Fruit fly (Drosophila melanogaster) whole organism, embryonic: ENCODE measurements around the gene Acp63F.

ENCODE experiments used
- ATbp ChIP-seq: fragments of 200-800 bp; sonication (Bioruptor generic); optimal IDR thresholded peaks from 2 replicates; lab custom pipeline; 2017; ENCODE audit warnings: missing biosample characterization, mild to moderate bottlenecking, missing genetic modification characterization, missing genetic modification reagents
- Bdp1 ChIP-seq: fragments of 200-800 bp; sonication (Bioruptor generic); optimal IDR thresholded peaks from 3 replicates; lab custom pipeline; 2016; ENCODE audit warnings: missing biosample characterization, missing genetic modification characterization
- CG10147 ChIP-seq: fragments of 200-800 bp; sonication (Bioruptor generic); optimal IDR thresholded peaks from 2 replicates; lab custom pipeline; 2019; ENCODE audit warnings: missing biosample characterization, mild to moderate bottlenecking, missing genetic modification characterization, moderate library complexity
- CG10274 ChIP-seq: fragments of 200-800 bp; sonication (Bioruptor generic); optimal IDR thresholded peaks from 3 replicates; lab custom pipeline; 2017; ENCODE audit warnings: missing biosample characterization, mild to moderate bottlenecking, missing genetic modification characterization
- CG10543 ChIP-seq: fragments of 200-800 bp; sonication (Bioruptor generic); optimal IDR thresholded peaks from 3 replicates; lab custom pipeline; 2017; ENCODE audit warnings: missing biosample characterization, mild to moderate bottlenecking, missing genetic modification characterization, moderate library complexity
- CG10654 ChIP-seq: fragments of 200-800 bp; sonication (Bioruptor generic); optimal IDR thresholded peaks from 2 replicates; lab custom pipeline; 2016; ENCODE audit warnings: missing biosample characterization, missing genetic modification characterization
- CG11247 ChIP-seq: fragments of 200-800 bp; sonication (Bioruptor generic); IDR thresholded peaks from 2 replicates; pipeline ENCODE4 v1.3.6; 2022; ENCODE audit warnings: missing biosample characterization, missing genetic modification characterization
- CG12155 ChIP-seq: fragments of 200-800 bp; sonication (Bioruptor generic); optimal IDR thresholded peaks from 3 replicates; lab custom pipeline; 2016; ENCODE audit warnings: missing biosample characterization, missing genetic modification characterization
- CG12391 ChIP-seq: fragments of 200-800 bp; sonication (Bioruptor generic); optimal IDR thresholded peaks from 3 replicates; lab custom pipeline; 2018; ENCODE audit warnings: missing biosample characterization, mild to moderate bottlenecking, missing genetic modification characterization, moderate library complexity
- CG17328 ChIP-seq: fragments of 200-800 bp; sonication (Bioruptor generic); IDR thresholded peaks from 2 replicates; pipeline ENCODE4 v1.3.6; 2022; ENCODE audit warnings: missing biosample characterization, missing genetic modification characterization
- CG18619 ChIP-seq: fragments of 200-800 bp; sonication (Bioruptor generic); optimal IDR thresholded peaks from 3 replicates; lab custom pipeline; 2017; ENCODE audit warnings: missing biosample characterization, mild to moderate bottlenecking, missing genetic modification characterization
- CG2678 ChIP-seq: fragments of 200-800 bp; sonication (Bioruptor generic); optimal IDR thresholded peaks from 3 replicates; lab custom pipeline; 2019; ENCODE audit warnings: missing biosample characterization, mild to moderate bottlenecking, missing genetic modification characterization, moderate library complexity
- CG3726 ChIP-seq: fragments of 200-800 bp; sonication (Bioruptor generic); IDR thresholded peaks from 3 replicates; pipeline ENCODE4, ENCODE4 v1.3.6; 2022; ENCODE audit warnings: missing biosample characterization, missing genetic modification characterization
- CG7786 ChIP-seq: fragments of 200-800 bp; sonication (Bioruptor generic); optimal IDR thresholded peaks from 2 replicates; lab custom pipeline; 2016; ENCODE audit warnings: missing biosample characterization, missing genetic modification characterization
- CG8089 ChIP-seq: fragments of 200-800 bp; sonication (Bioruptor generic); optimal IDR thresholded peaks from 3 replicates; lab custom pipeline; 2016; ENCODE audit warnings: missing biosample characterization, missing genetic modification characterization
- CG8388 ChIP-seq: fragments of 200-800 bp; sonication (Bioruptor generic); optimal IDR thresholded peaks from 2 replicates; lab custom pipeline; 2019; ENCODE audit warnings: missing biosample characterization, mild to moderate bottlenecking, missing genetic modification characterization, moderate library complexity
- CG9876 ChIP-seq: fragments of 200-800 bp; sonication (Bioruptor generic); optimal IDR thresholded peaks from 2 replicates; lab custom pipeline; 2016; ENCODE audit warnings: missing biosample characterization, missing genetic modification characterization
- D ChIP-seq, 2 experiments: fragments of 200-800 bp in 1 of 2; fragments of >200 bp in 1 of 2; sonication (Bioruptor generic) in 1 of 2; optimal IDR thresholded peaks; 2 replicates in 1 of 2; 3 replicates in 1 of 2; lab custom pipeline; 2017; ENCODE audit warnings: mild to moderate bottlenecking in 1 of 2, missing biosample characterization in 1 of 2, missing genetic modification characterization in 1 of 2, missing genetic modification reagents in 1 of 2
- Deaf1 ChIP-seq: fragments of 200-800 bp; optimal IDR thresholded peaks from 3 replicates; lab custom pipeline; 2019; ENCODE audit warnings: missing biosample characterization, mild to moderate bottlenecking, missing genetic modification characterization, moderate library complexity
- Doc2 ChIP-seq: fragments of 200-800 bp; sonication (Bioruptor generic); IDR thresholded peaks from 2 replicates; pipeline ENCODE4 v1.3.6; 2022; ENCODE audit warnings: missing biosample characterization, missing genetic modification characterization
- Drgx ChIP-seq: fragments of 200-800 bp; sonication (Bioruptor generic); IDR thresholded peaks from 2 replicates; pipeline ENCODE4 v1.3.6; 2022; ENCODE audit warnings: missing biosample characterization, missing genetic modification characterization
- Ets97D ChIP-seq: fragments of 200-800 bp; sonication (Bioruptor generic); optimal IDR thresholded peaks from 3 replicates; lab custom pipeline; 2016; ENCODE audit warnings: missing biosample characterization, missing genetic modification characterization
- GATAe ChIP-seq: fragments of 200-800 bp; sonication (Bioruptor generic); conservative IDR thresholded peaks from 2 replicates; pipeline ENCODE4 v1.3.6; 2022; ENCODE audit warnings: missing biosample characterization, missing genetic modification characterization
- HLHmδ ChIP-seq: fragments of 200-800 bp; sonication (Bioruptor generic); optimal IDR thresholded peaks from 2 replicates; lab custom pipeline; 2018; ENCODE audit warnings: missing biosample characterization, mild to moderate bottlenecking, missing genetic modification characterization, moderate library complexity
- Lhr ChIP-seq: fragments of 200-800 bp; sonication (Bioruptor generic); optimal IDR thresholded peaks from 3 replicates; lab custom pipeline; 2017; ENCODE audit warnings: mild to moderate bottlenecking, missing biosample characterization, missing genetic modification reagents, missing genetic modification characterization
- Oli ChIP-seq: fragments of 200-800 bp; sonication (Bioruptor generic); optimal IDR thresholded peaks from 2 replicates; lab custom pipeline; 2018; ENCODE audit warnings: missing biosample characterization, mild to moderate bottlenecking, missing genetic modification characterization, moderate library complexity
- Pdp1 ChIP-seq, 2 experiments: fragments of 200-800 bp; sonication (Bioruptor generic); optimal IDR thresholded peaks; 3 replicates each; lab custom pipeline; 2016; ENCODE audit warnings: missing biosample characterization in 2 of 2, missing genetic modification characterization in 2 of 2, mild to moderate bottlenecking in 1 of 2, moderate library complexity in 1 of 2
- Rfx ChIP-seq: fragments of 200-800 bp; sonication (Bioruptor generic); IDR thresholded peaks from 2 replicates; pipeline ENCODE4 v1.3.6; 2022; ENCODE audit warnings: missing biosample characterization, missing genetic modification characterization
- Sry-β ChIP-seq: fragments of 200-800 bp; sonication (Bioruptor generic); optimal IDR thresholded peaks from 2 replicates; lab custom pipeline; 2018; ENCODE audit warnings: missing biosample characterization, mild to moderate bottlenecking, missing genetic modification characterization, moderate library complexity
- YL-1 ChIP-seq: fragments of 200-800 bp; sonication (Bioruptor generic); optimal IDR thresholded peaks from 3 replicates; lab custom pipeline; 2017; ENCODE audit warnings: missing biosample characterization, mild to moderate bottlenecking, missing genetic modification characterization
- ac ChIP-seq: fragments of 200-800 bp; sonication (Bioruptor generic); optimal IDR thresholded peaks from 3 replicates; lab custom pipeline; 2017; ENCODE audit warnings: missing biosample characterization, mild to moderate bottlenecking, missing genetic modification characterization
- chm ChIP-seq: fragments of 200-800 bp; sonication (Bioruptor generic); IDR thresholded peaks from 2 replicates; pipeline ENCODE4 v1.3.6; 2022; ENCODE audit warnings: missing biosample characterization, missing genetic modification characterization
- da ChIP-seq: fragments of 200-800 bp; sonication (Bioruptor generic); optimal IDR thresholded peaks from 2 replicates; lab custom pipeline; 2016; ENCODE audit warnings: missing biosample characterization, missing genetic modification characterization
- dmrt99B ChIP-seq: fragments of 200-800 bp; sonication (Bioruptor generic); optimal IDR thresholded peaks from 2 replicates; lab custom pipeline; 2018; ENCODE audit warnings: missing biosample characterization, mild to moderate bottlenecking, missing genetic modification characterization, moderate library complexity
- ewg ChIP-seq: fragments of 200-800 bp; sonication (Bioruptor generic); optimal IDR thresholded peaks from 3 replicates; lab custom pipeline; 2017; ENCODE audit warnings: mild to moderate bottlenecking, missing biosample characterization, missing genetic modification reagents, missing genetic modification characterization
- fd64A ChIP-seq: fragments of 200-800 bp; sonication (Bioruptor generic); optimal IDR thresholded peaks from 3 replicates; lab custom pipeline; 2018; ENCODE audit warnings: missing biosample characterization, mild to moderate bottlenecking, missing genetic modification characterization
- gcm ChIP-seq: fragments of 200-800 bp; sonication (Bioruptor generic); optimal IDR thresholded peaks from 2 replicates; lab custom pipeline; 2019; ENCODE audit warnings: missing biosample characterization, mild to moderate bottlenecking, missing genetic modification characterization, moderate library complexity
- hb ChIP-seq: fragments of 200-800 bp; sonication (Bioruptor generic); IDR thresholded peaks from 3 replicates; pipeline ENCODE4 v1.3.6; 2022; ENCODE audit warnings: missing biosample characterization, missing genetic modification characterization; ENCODE audit not compliant: partially characterized antibody
- inv ChIP-seq: fragments of 200-800 bp; sonication (Bioruptor generic); IDR thresholded peaks from 2 replicates; pipeline ENCODE4 v1.3.6; 2022; ENCODE audit warnings: missing biosample characterization, missing genetic modification characterization; ENCODE audit not compliant: partially characterized antibody
- jumu ChIP-seq: fragments of 200-800 bp; sonication (Bioruptor generic); optimal IDR thresholded peaks from 3 replicates; lab custom pipeline; 2016; ENCODE audit warnings: missing biosample characterization, missing genetic modification characterization
- nerfin-1 ChIP-seq: fragments of 200-800 bp; sonication (Bioruptor generic); optimal IDR thresholded peaks from 3 replicates; lab custom pipeline; 2019; ENCODE audit warnings: missing biosample characterization, mild to moderate bottlenecking, missing genetic modification characterization, moderate library complexity
- pan ChIP-seq, 4 experiments: fragments of >200 bp in 3 of 4; fragments of 200-800 bp in 1 of 4; sonication (Bioruptor generic) in 1 of 4; optimal IDR thresholded peaks in 3 of 4; IDR thresholded peaks in 1 of 4; 2 replicates each; pipeline versions ENCODE4 v1.3.6 to Lab custom; 2017 to 2022; ENCODE audit warnings: missing biosample characterization in 2 of 4, missing genetic modification characterization in 2 of 4, mixed read lengths in 1 of 4
- pros ChIP-seq: fragments of 200-800 bp; sonication (Bioruptor generic); optimal IDR thresholded peaks from 3 replicates; lab custom pipeline; 2019; ENCODE audit warnings: missing biosample characterization, mild to moderate bottlenecking, missing genetic modification characterization, moderate library complexity
- sens ChIP-seq: fragments of 200-800 bp; sonication (Bioruptor generic); peaks from one replicate; lab custom pipeline; 2016; ENCODE audit warnings: missing biosample characterization, missing genetic modification characterization
- tin ChIP-seq: fragments of 200-800 bp; sonication (Bioruptor generic); optimal IDR thresholded peaks from 3 replicates; lab custom pipeline; 2016; ENCODE audit warnings: missing biosample characterization, missing genetic modification characterization
- vnd ChIP-seq: fragments of 200-800 bp; sonication (Bioruptor generic); IDR thresholded peaks from 3 replicates; pipeline ENCODE4 v1.3.6; 2022; ENCODE audit warnings: missing biosample characterization, missing genetic modification characterization; ENCODE audit not compliant: partially characterized antibody
- yki ChIP-seq: fragments of >200 bp; optimal IDR thresholded peaks from 3 replicates; lab custom pipeline; 2018
- zfh1 ChIP-seq: fragments of 200-800 bp; sonication (Bioruptor generic); IDR thresholded peaks from 3 replicates; pipeline ENCODE4 v1.3.6; 2022; ENCODE audit warnings: missing biosample characterization, missing genetic modification characterization

The Acp63F gene

dm6 chr3L:3788790-3789421 lies 27.2 kb downstream of the Acp63F start (continued):
- TF ChIP-seq Deaf1 (tag; lab: Kevin White, UChicago) (peak; percentile 7), CG3726 (no peak), pan (optimal IDR thresholded peaks at IDR 0.05; lab: Kevin White, UChicago) (no peak), pan (GFP tag; optimal IDR thresholded peaks at IDR 0.05 in 1 of 2, IDR thresholded peaks at IDR 0.05 in 1 of 2) (peak in 1 of 2 experiments; percentile 22), inv (peak; percentile 36; the same call in 1 of the 2 replicates), jumu (GFP tag; lab: Kevin White, UChicago) (no peak), Drgx (GFP tag; lab: Robert Waterston, UW) (peak; percentile 17; the same call in 1 of the 2 replicates), da (GFP tag; lab: Kevin White, UChicago) (no peak), CG18619 (GFP tag; lab: Kevin White, UChicago) (no peak), CG7786 (GFP tag; lab: Kevin White, UChicago) (no peak), tin (GFP tag; lab: Kevin White, UChicago) (no peak), Oli (tag; lab: Kevin White, UChicago) (no peak), yki (no peak), CG17328 (no peak), Lhr (GFP tag; lab: Kevin White, UChicago) (no peak), ac (GFP tag; lab: Kevin White, UChicago) (no peak), zfh1 (peak; percentile 62), CG10654 (GFP tag; lab: Kevin White, UChicago) (no peak), CG10147 (GFP tag; lab: Kevin White, UChicago) (no peak), hb (GFP tag; lab: Robert Waterston, UW) (no peak), CG10274 (GFP tag; lab: Kevin White, UChicago) (no peak), ewg (GFP tag; lab: Kevin White, UChicago) (peak; percentile 92), sens (GFP tag; lab: Kevin White, UChicago) (peak; percentile 28), Doc2 (GFP tag; lab: Robert Waterston, UW) (no peak), vnd (peak; percentile 36; the same call in 1 of the 3 replicates), CG11247 (GFP tag; lab: Robert Waterston, UW) (peak; percentile 7; the same call in 1 of the 2 replicates), CG2678 (tag; lab: Kevin White, UChicago) (peak; percentile 70), CG9876 (GFP tag; lab: Kevin White, UChicago) (no peak), CG12391 (tag; lab: Kevin White, UChicago) (peak; percentile 46), CG10543 (GFP tag; lab: Kevin White, UChicago) (peak; percentile 45), D (optimal IDR thresholded peaks at IDR 0.05; lab: Kevin White, UChicago) (no peak), D (GFP tag; optimal IDR thresholded peaks at IDR 0.05; lab: Kevin White, UChicago) (peak; percentile 1), YL-1 (GFP tag; lab: Kevin White, UChicago) (peak; percentile 12), HLHmδ (no peak), Sry-β (GFP tag; lab: Kevin White, UChicago) (no peak), Ets97D (GFP tag; lab: Kevin White, UChicago) (peak; percentile 81), Bdp1 (GFP tag; lab: Kevin White, UChicago) (no peak), CG12155 (no peak), nerfin-1 (tag; lab: Kevin White, UChicago) (peak; percentile 90), pros (GFP tag; lab: Kevin White, UChicago) (no peak), chm (GFP tag; lab: Robert Waterston, UW) (no peak), fd64A (GFP tag; lab: Kevin White, UChicago) (no peak), CG8089 (GFP tag; lab: Kevin White, UChicago) (no peak), gcm (GFP tag; lab: Kevin White, UChicago) (peak; percentile 66), dmrt99B (tag; lab: Kevin White, UChicago) (peak; percentile 62), CG8388 (GFP tag; lab: Kevin White, UChicago) (peak; percentile 42), Rfx (GFP tag; lab: Robert Waterston, UW) (peak; percentile 12; the same call in 1 of the 2 replicates), ATbp (GFP tag; lab: Kevin White, UChicago) (peak; percentile 39), Pdp1 (GFP tag; optimal IDR thresholded peaks at IDR 0.05; lab: Kevin White, UChicago) (no peak), GATAe (GFP tag; lab: Robert Waterston, UW) (no peak)
